Fruit fly (Drosophila melanogaster) whole organism, adult: ENCODE data around the gene Kif3C.

Experiments
- CG12768 ChIP-seq: fragments of 200-800 bp; sonication (Bioruptor generic); optimal IDR thresholded peaks from 2 replicates; lab custom pipeline; 2017; ENCODE audit warnings: missing biosample characterization, missing genetic modification characterization, mild to moderate bottlenecking, moderate library complexity, missing genetic modification reagents
- Clk ChIP-seq: fragments of 200-800 bp; sonication (Bioruptor generic); optimal IDR thresholded peaks from 2 replicates; lab custom pipeline; 2017; ENCODE audit warnings: missing biosample characterization, missing genetic modification characterization
- Mnt ChIP-seq: fragments of 200-800 bp; sonication (Bioruptor generic); optimal IDR thresholded peaks from 2 replicates; lab custom pipeline; 2016; ENCODE audit warnings: missing biosample characterization, mild to moderate bottlenecking, missing genetic modification characterization
- kay ChIP-seq: fragments of 200-800 bp; sonication (Bioruptor generic); peaks from one replicate; lab custom pipeline; 2016; ENCODE audit warnings: missing biosample characterization, missing genetic modification characterization, borderline replicate concordance
- toe ChIP-seq: fragments of 200-800 bp; sonication (Bioruptor generic); optimal IDR thresholded peaks from 2 replicates; lab custom pipeline; 2016; ENCODE audit warnings: missing biosample characterization, missing genetic modification characterization

DNA sequence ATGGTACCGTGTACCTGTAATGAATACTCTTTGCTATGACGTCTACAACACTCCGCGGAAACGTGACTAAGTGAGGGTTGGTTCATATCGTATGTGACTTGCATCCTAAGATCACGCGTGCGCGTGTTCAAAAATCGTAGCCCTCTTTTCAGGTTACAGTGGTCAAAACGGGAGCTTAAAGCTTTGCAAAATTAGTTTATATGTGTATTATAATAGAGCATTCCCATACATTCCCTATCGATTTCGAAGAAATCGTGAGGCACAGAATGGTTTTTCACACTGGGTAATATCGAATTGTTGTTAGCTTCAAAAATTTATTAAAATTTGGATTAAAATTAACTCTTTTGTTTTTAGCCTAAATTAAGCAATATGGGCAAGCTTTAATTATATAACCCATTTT is 810 bp upstream of the Kif3C start:
- TF ChIP-seq Mnt (GFP tag; lab: Kevin White, UChicago) (no peak), kay (GFP tag; lab: Kevin White, UChicago) (peak; percentile 88), CG12768 (GFP tag; lab: Kevin White, UChicago) (no peak), toe (GFP tag; lab: Kevin White, UChicago) (peak; percentile 4), Clk (GFP tag; lab: Kevin White, UChicago) (no peak)
